Worm (Caenorhabditis elegans) whole organism, L1 larva: Measurements from ENCODE around the gene cwn-1.

Source experiments
- efl-1 ChIP-seq, 4 experiments: fragments of 150-350 bp; optimal IDR thresholded peaks in 3 of 4; peaks in 1 of 4; 1 replicate in 1 of 4; 2 replicates in 3 of 4; lab custom pipeline; 2014; ENCODE audit warnings: missing biosample characterization in 2 of 4, missing genetic modification characterization in 2 of 4, missing genetic modification reagents in 2 of 4
- snu-23 ChIP-seq: sonication (generic microtip); optimal IDR thresholded peaks from 2 replicates; lab custom pipeline; 2016; ENCODE audit warnings: missing genetic modification characterization, missing compliant biosample characterization

ce11 chrII:163229-163628 lies 29.8 kb upstream of the cwn-1 start:
- TF ChIP-seq snu-23 (no peak), efl-1 (optimal IDR thresholded peaks at IDR 0.05; lab: Kevin White, UChicago) (no peak), efl-1 (GFP tag; optimal IDR thresholded peaks at IDR 0.05 in 1 of 2; lab: Kevin White, UChicago) (peak in 1 of 2 experiments; percentile 76)
